Worm (Caenorhabditis elegans) whole organism, mixed stage, embryonic: ENCODE measurements around the gene F49C12.1.

Source experiments
- M03D4.4 ChIP-seq: sonication (generic microtip); optimal IDR thresholded peaks from 2 replicates; lab custom pipeline; 2017; ENCODE audit warnings: mild to moderate bottlenecking, missing genetic modification characterization, missing compliant biosample characterization
- bed-3 ChIP-seq: fragments of 200-800 bp; sonication (Bioruptor generic); optimal IDR thresholded peaks from 3 replicates; lab custom pipeline; 2018; ENCODE audit warnings: mild to moderate bottlenecking, missing genetic modification characterization, moderate library complexity, missing compliant biosample characterization
- blmp-1 ChIP-seq: fragments of 150-350 bp; optimal IDR thresholded peaks from 2 replicates; lab custom pipeline; 2014; ENCODE audit warnings: missing biosample characterization, missing genetic modification characterization
- ceh-39 ChIP-seq: fragments of 150-350 bp; optimal IDR thresholded peaks from 2 replicates; lab custom pipeline; 2014; ENCODE audit warnings: missing biosample characterization, missing genetic modification characterization
- ceh-43 ChIP-seq: fragments of 200-800 bp; sonication (Bioruptor generic); optimal IDR thresholded peaks from 2 replicates; lab custom pipeline; 2018; ENCODE audit warnings: mild to moderate bottlenecking, missing genetic modification characterization, moderate library complexity, missing compliant biosample characterization
- ceh-83 ChIP-seq: fragments of 200-800 bp; sonication (Bioruptor generic); optimal IDR thresholded peaks from 2 replicates; lab custom pipeline; 2018; ENCODE audit warnings: mild to moderate bottlenecking, missing genetic modification characterization, missing compliant biosample characterization
- ces-1 ChIP-seq: fragments of 150-350 bp; optimal IDR thresholded peaks from 2 replicates; lab custom pipeline; 2014; ENCODE audit warnings: missing biosample characterization, missing genetic modification reagents, missing genetic modification characterization
- cnd-1 ChIP-seq: fragments of 200-800 bp; sonication (Bioruptor generic); optimal IDR thresholded peaks from 2 replicates; lab custom pipeline; 2018; ENCODE audit warnings: mild to moderate bottlenecking, missing genetic modification characterization, missing compliant biosample characterization
- drap-1 ChIP-seq: fragments of 200-800 bp; sonication (Bioruptor generic); optimal IDR thresholded peaks from 3 replicates; lab custom pipeline; 2018; ENCODE audit warnings: mild to moderate bottlenecking, missing genetic modification characterization, missing compliant biosample characterization
- elt-1 ChIP-seq: sonication (generic microtip); optimal IDR thresholded peaks from 2 replicates; lab custom pipeline; 2017; ENCODE audit warnings: missing genetic modification characterization, mild to moderate bottlenecking, missing compliant biosample characterization, antibody characterized with exemption, moderate library complexity, borderline replicate concordance; ENCODE audit not compliant: insufficient read depth
- elt-3 ChIP-seq: fragments of 150-350 bp; optimal IDR thresholded peaks from 2 replicates; lab custom pipeline; 2014; ENCODE audit warnings: missing biosample characterization, missing genetic modification characterization
- flh-1 ChIP-seq: fragments of 200-800 bp; sonication (Bioruptor generic); optimal IDR thresholded peaks from 2 replicates; lab custom pipeline; 2018; ENCODE audit warnings: mild to moderate bottlenecking, missing genetic modification characterization, moderate library complexity, missing compliant biosample characterization
- ham-2 ChIP-seq: fragments of 200-800 bp; sonication (Bioruptor generic); optimal IDR thresholded peaks from 2 replicates; lab custom pipeline; 2018; ENCODE audit warnings: mild to moderate bottlenecking, missing genetic modification characterization, missing compliant biosample characterization
- hlh-1 ChIP-seq: fragments of 150-350 bp; optimal IDR thresholded peaks from 2 replicates; lab custom pipeline; 2014; ENCODE audit warnings: missing biosample characterization, missing genetic modification reagents, missing genetic modification characterization
- lin-13 ChIP-seq: fragments of 150-350 bp; optimal IDR thresholded peaks from 2 replicates; lab custom pipeline; 2014; ENCODE audit warnings: missing biosample characterization, missing genetic modification characterization
- lin-32 ChIP-seq: fragments of 200-800 bp; sonication (Bioruptor generic); optimal IDR thresholded peaks from 2 replicates; lab custom pipeline; 2018; ENCODE audit warnings: mild to moderate bottlenecking, missing genetic modification characterization, missing compliant biosample characterization
- lsy-2 ChIP-seq: fragments of 150-350 bp; optimal IDR thresholded peaks from 2 replicates; lab custom pipeline; 2014; ENCODE audit warnings: missing biosample characterization, missing genetic modification characterization
- mab-5 ChIP-seq: fragments of 150-350 bp; optimal IDR thresholded peaks from 2 replicates; lab custom pipeline; 2014; ENCODE audit warnings: missing biosample characterization, missing genetic modification characterization
- mep-1 ChIP-seq: fragments of 150-350 bp; optimal IDR thresholded peaks from 2 replicates; lab custom pipeline; 2017; ENCODE audit warnings: missing biosample characterization, missing genetic modification reagents, missing genetic modification characterization, inconsistent platforms
- mls-2 ChIP-seq: sonication (generic microtip); optimal IDR thresholded peaks from 2 replicates; lab custom pipeline; 2016; ENCODE audit warnings: mild to moderate bottlenecking, missing genetic modification characterization, moderate library complexity, missing compliant biosample characterization
- nhr-12 ChIP-seq: fragments of 150-350 bp; optimal IDR thresholded peaks from 2 replicates; lab custom pipeline; 2014; ENCODE audit warnings: missing biosample characterization, missing genetic modification characterization
- nhr-2 ChIP-seq: fragments of 150-350 bp; optimal IDR thresholded peaks from 2 replicates; lab custom pipeline; 2014; ENCODE audit warnings: missing biosample characterization, missing genetic modification characterization
- nhr-237 ChIP-seq: fragments of 150-350 bp; optimal IDR thresholded peaks from 2 replicates; lab custom pipeline; 2014; ENCODE audit warnings: missing biosample characterization, missing genetic modification characterization
- nhr-28 ChIP-seq: fragments of 150-350 bp; optimal IDR thresholded peaks from 2 replicates; lab custom pipeline; 2014; ENCODE audit warnings: missing biosample characterization, missing genetic modification characterization
- nhr-76 ChIP-seq: sonication (generic microtip); optimal IDR thresholded peaks from 2 replicates; lab custom pipeline; 2017; ENCODE audit warnings: missing biosample characterization, missing genetic modification characterization
- pha-4 ChIP-seq: fragments of 150-350 bp; optimal IDR thresholded peaks from 2 replicates; lab custom pipeline; 2018; ENCODE audit warnings: missing biosample characterization, missing genetic modification reagents, missing genetic modification characterization
- sem-2 ChIP-seq: fragments of 200-800 bp; sonication (Bioruptor generic); optimal IDR thresholded peaks from 2 replicates; lab custom pipeline; 2018; ENCODE audit warnings: mild to moderate bottlenecking, missing genetic modification characterization, missing compliant biosample characterization
- snpc-4 ChIP-seq: fragments of 150-350 bp; optimal IDR thresholded peaks from 2 replicates; lab custom pipeline; 2014; ENCODE audit warnings: missing biosample characterization, missing genetic modification characterization
- sptf-1 ChIP-seq: sonication (generic microtip); optimal IDR thresholded peaks from 2 replicates; lab custom pipeline; 2017; ENCODE audit warnings: mild to moderate bottlenecking, missing genetic modification characterization, moderate library complexity, missing compliant biosample characterization
- tbx-8 ChIP-seq: fragments of 200-800 bp; sonication (Bioruptor generic); optimal IDR thresholded peaks from 2 replicates; lab custom pipeline; 2018; ENCODE audit warnings: mild to moderate bottlenecking, missing genetic modification characterization, moderate library complexity, missing compliant biosample characterization
- unc-120 ChIP-seq: sonication (generic microtip); optimal IDR thresholded peaks from 2 replicates; lab custom pipeline; 2017; ENCODE audit warnings: missing genetic modification characterization, missing compliant biosample characterization; ENCODE audit not compliant: poor library complexity, severe bottlenecking
- unc-39 ChIP-seq: fragments of 150-350 bp; optimal IDR thresholded peaks from 2 replicates; lab custom pipeline; 2014; ENCODE audit warnings: missing biosample characterization, missing genetic modification characterization
- unc-62 ChIP-seq: fragments of 150-350 bp; optimal IDR thresholded peaks from 2 replicates; lab custom pipeline; 2014; ENCODE audit warnings: missing biosample characterization, missing genetic modification reagents, missing genetic modification characterization
- zip-8 ChIP-seq: fragments of 150-350 bp; optimal IDR thresholded peaks from 2 replicates; lab custom pipeline; 2014; ENCODE audit warnings: missing biosample characterization, missing genetic modification characterization
- ztf-11 ChIP-seq: fragments of 150-350 bp; optimal IDR thresholded peaks from 2 replicates; lab custom pipeline; 2014; ENCODE audit warnings: missing biosample characterization, missing genetic modification characterization

The F49C12.1 gene

ce11 chrIV:9319080-9319479 lies 22.9 kb upstream of the F49C12.1 start, which contains the start of the genes F49C12.11 and nemt-1:
F49C12.11 (plus strand) TSS chrIV:9319380.
nemt-1 (minus strand) TSS chrIV:9319439.
- TF ChIP-seq hlh-1 (no peak), snpc-4 (no peak), bed-3 (GFP tag; lab: Kevin White, UChicago) (no peak), blmp-1 (tag; lab: Kevin White, UChicago) (no peak), drap-1 (no peak), elt-3 (tag; lab: Kevin White, UChicago) (no peak), lin-32 (no peak), mab-5 (no peak), unc-120 (tag; lab: Kevin White, UChicago) (no peak), nhr-28 (tag; lab: Kevin White, UChicago) (no peak), cnd-1 (tag; lab: Kevin White, UChicago) (no peak), M03D4.4 (tag; lab: Kevin White, UChicago) (no peak), nhr-2 (tag; lab: Kevin White, UChicago) (no peak)

DNA sequence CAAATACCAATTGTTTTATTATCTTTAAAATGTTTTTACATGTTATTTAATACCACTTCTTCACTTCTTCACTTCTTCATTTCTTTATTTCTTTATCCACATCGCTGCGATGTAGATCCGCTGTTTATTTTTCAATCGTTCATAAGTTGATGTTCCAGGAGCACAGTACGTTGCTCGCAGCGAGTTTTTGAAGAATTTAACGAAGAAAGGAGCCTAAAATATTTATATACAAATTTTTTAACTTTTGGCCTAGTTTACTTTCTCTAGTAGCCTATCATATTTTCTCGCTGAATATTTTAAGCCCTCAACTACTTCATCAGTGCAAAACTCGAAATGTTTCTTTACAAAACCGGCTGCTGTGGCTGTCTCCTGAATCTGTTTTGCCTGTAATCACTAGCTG lies 22.0 kb upstream of the F49C12.1 start:
- TF ChIP-seq nhr-2 (tag; lab: Kevin White, UChicago): no peak
- no peak for TF ChIP-seq ces-1 (GFP tag; lab: Kevin White, UChicago)
- TF ChIP-seq sem-2 (GFP tag; lab: Kevin White, UChicago): no peak
- no peak for TF ChIP-seq unc-62 (GFP tag; lab: Kevin White, UChicago)
- no peak for TF ChIP-seq ceh-83
- TF ChIP-seq ceh-43 (GFP tag; lab: Kevin White, UChicago): no peak
- no peak for TF ChIP-seq tbx-8
- TF ChIP-seq nhr-28 (tag; lab: Kevin White, UChicago): no peak
- TF ChIP-seq ham-2: no peak
- TF ChIP-seq unc-120 (tag; lab: Kevin White, UChicago): no peak

ce11 chrIV:9316068-9316681 lies 20.0 kb upstream of the F49C12.1 start, which contains the start of the genes F49C12.9 and rpn-7:
F49C12.9 (minus strand) TSS chrIV:9316215.
rpn-7 (plus strand) TSS chrIV:9316631.
- TF ChIP-seq lsy-2 (tag; lab: Kevin White, UChicago): peak; percentile 37
- no peak for TF ChIP-seq lin-32
- TF ChIP-seq ceh-39 (tag; lab: Kevin White, UChicago): peak; percentile 30
- no peak for TF ChIP-seq blmp-1 (tag; lab: Kevin White, UChicago)
- TF ChIP-seq hlh-1: peak; percentile 67
- TF ChIP-seq unc-39 (tag; lab: Kevin White, UChicago): no peak
- peak; percentile 60 for TF ChIP-seq ces-1 (GFP tag; lab: Kevin White, UChicago)
- TF ChIP-seq cnd-1 (tag; lab: Kevin White, UChicago): peak; percentile 62
- TF ChIP-seq mep-1 (tag; lab: Kevin White, UChicago): peak; percentile 82
- peak; percentile 85 for TF ChIP-seq sptf-1 (tag; lab: Kevin White, UChicago)
- no peak for TF ChIP-seq lin-13 (tag; lab: Kevin White, UChicago)
- no peak for TF ChIP-seq unc-62 (GFP tag; lab: Kevin White, UChicago)
- peak; percentile 16 for TF ChIP-seq nhr-237
- peak; percentile 36 for TF ChIP-seq elt-1 (tag; lab: Kevin White, UChicago)
- no peak for TF ChIP-seq nhr-28 (tag; lab: Kevin White, UChicago)
- no peak for TF ChIP-seq zip-8 (tag; lab: Kevin White, UChicago)
- no peak for TF ChIP-seq ceh-83
- TF ChIP-seq pha-4 (tag; lab: Kevin White, UChicago): peak; percentile 7
- TF ChIP-seq M03D4.4 (tag; lab: Kevin White, UChicago): peak; percentile 67
- TF ChIP-seq flh-1 (GFP tag; lab: Kevin White, UChicago): peak; percentile 7
- no peak for TF ChIP-seq ham-2
- no peak for TF ChIP-seq nhr-2 (tag; lab: Kevin White, UChicago)
- TF ChIP-seq nhr-12 (tag; lab: Kevin White, UChicago): peak; percentile 35
- TF ChIP-seq tbx-8: no peak
- peak; percentile 37 for TF ChIP-seq bed-3 (GFP tag; lab: Kevin White, UChicago)
- no peak for TF ChIP-seq unc-120 (tag; lab: Kevin White, UChicago)
- TF ChIP-seq sem-2 (GFP tag; lab: Kevin White, UChicago): peak; percentile 36
- TF ChIP-seq mab-5: no peak
- TF ChIP-seq ztf-11 (tag; lab: Kevin White, UChicago): peak; percentile 52
- TF ChIP-seq nhr-76 (tag; lab: Kevin White, UChicago): peak; percentile 1
- peak; percentile 73 for TF ChIP-seq drap-1
- no peak for TF ChIP-seq elt-3 (tag; lab: Kevin White, UChicago)
- no peak for TF ChIP-seq snpc-4
- no peak for TF ChIP-seq mls-2 (tag; lab: Kevin White, UChicago)
- peak; percentile 81 for TF ChIP-seq ceh-43 (GFP tag; lab: Kevin White, UChicago)
